Fruit fly (Drosophila melanogaster): Measurements from ENCODE around the gene CG18731.

Gene CG18731

DNA sequence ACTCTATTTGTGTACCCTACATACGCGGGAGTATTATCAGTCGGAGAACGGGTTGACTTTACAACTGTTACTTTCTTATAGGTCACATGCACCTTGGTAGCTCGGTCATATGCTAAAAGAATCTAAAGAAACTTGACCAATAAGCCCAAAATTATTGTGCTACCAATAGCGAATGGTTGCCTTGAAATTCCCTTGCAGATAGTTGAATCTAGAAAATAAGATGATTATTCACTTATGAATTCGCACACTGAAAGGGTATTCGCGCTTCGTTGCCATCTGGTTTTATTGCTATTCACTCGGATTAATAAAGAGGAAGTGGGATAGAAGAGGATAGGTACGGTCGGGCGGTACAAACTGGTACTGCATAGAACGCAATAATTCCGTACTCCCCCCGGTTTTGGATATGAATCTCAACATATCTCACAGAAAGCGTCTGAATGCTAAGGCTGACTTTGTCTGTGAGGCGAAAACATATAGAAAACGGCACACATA is 49.1 kb downstream of the CG18731 start (continued):
- peak; percentile 81 for TF ChIP-seq ind (GFP tag; optimal IDR thresholded peaks at IDR 0.05)
- peak; percentile 33 for TF ChIP-seq gcm2 (GFP tag; optimal IDR thresholded peaks at IDR 0.05)
- peak; percentile 82 for TF ChIP-seq slbo (GFP tag; IDR thresholded peaks at IDR 0.05)
- no peak for TF ChIP-seq Doc3 (GFP tag; IDR thresholded peaks at IDR 0.05; ENCODE audit: partially characterized antibody)
- TF ChIP-seq zen (tag; optimal IDR thresholded peaks at IDR 0.05): peak; percentile 15
- peak; percentile 69 for TF ChIP-seq CG1233 (GFP tag; optimal IDR thresholded peaks at IDR 0.05)
- peak; percentile 40 for TF ChIP-seq CG31365 (tag; optimal IDR thresholded peaks at IDR 0.05)
- no peak for TF ChIP-seq Hr39 (optimal IDR thresholded peaks at IDR 0.05)
- TF ChIP-seq CG12299 (tag; optimal IDR thresholded peaks at IDR 0.05): peak; percentile 12
- TF ChIP-seq sr (GFP tag; IDR thresholded peaks at IDR 0.05): no peak
- peak; percentile 73 for TF ChIP-seq CG11560 (tag; IDR thresholded peaks at IDR 0.05)
- TF ChIP-seq Elba2 (GFP tag; optimal IDR thresholded peaks at IDR 0.05): peak; percentile 67
- peak; percentile 65 to 70 for TF ChIP-seq Pdp1 (GFP tag; optimal IDR thresholded peaks at IDR 0.05)
- TF ChIP-seq al (GFP tag; IDR thresholded peaks at IDR 0.05): peak; percentile 76
- no peak for TF ChIP-seq fd102C (GFP tag; optimal IDR thresholded peaks at IDR 0.05)
- peak; percentile 83 for TF ChIP-seq eyg (GFP tag; optimal IDR thresholded peaks at IDR 0.05)
- no peak for TF ChIP-seq Sin3A (optimal IDR thresholded peaks at IDR 0.05)
- peak; percentile 36 for TF ChIP-seq CG4820 (GFP tag; optimal IDR thresholded peaks at IDR 0.05)
- TF ChIP-seq mirr (GFP tag; optimal IDR thresholded peaks at IDR 0.05): peak; percentile 63
- TF ChIP-seq p53 (GFP tag; optimal IDR thresholded peaks at IDR 0.05): peak; percentile 26
- TF ChIP-seq NC2β (GFP tag; optimal IDR thresholded peaks at IDR 0.05): peak; percentile 30
- TF ChIP-seq hth (optimal IDR thresholded peaks at IDR 0.05): no peak
- peak; percentile 37 for TF ChIP-seq Blimp-1 (GFP tag; optimal IDR thresholded peaks at IDR 0.05)
- peak; percentile 40 for TF ChIP-seq B-H1 (GFP tag; IDR thresholded peaks at IDR 0.05)
- peak; percentile 96 for TF ChIP-seq Med (GFP tag)
- no peak for TF ChIP-seq Vsx1 (GFP tag; optimal IDR thresholded peaks at IDR 0.05)
- peak; percentile 53 for TF ChIP-seq CG12942 (GFP tag; optimal IDR thresholded peaks at IDR 0.05)
- peak; percentile 62 for TF ChIP-seq Chrac-16 (GFP tag; optimal IDR thresholded peaks at IDR 0.05)
- TF ChIP-seq sna (GFP tag; IDR thresholded peaks at IDR 0.05; ENCODE audit: partially characterized antibody): no peak
- no peak for TF ChIP-seq amos (GFP tag; IDR thresholded peaks at IDR 0.05; ENCODE audit: partially characterized antibody)
- TF ChIP-seq CG5180 (GFP tag; optimal IDR thresholded peaks at IDR 0.05): peak; percentile 9
- no peak for TF ChIP-seq CG10431 (GFP tag; optimal IDR thresholded peaks at IDR 0.05)
- TF ChIP-seq onecut (GFP tag; IDR thresholded peaks at IDR 0.05): peak; percentile 10; the same call in 1 of the 2 replicates
- peak; percentile 59 for TF ChIP-seq CG30431 (GFP tag; optimal IDR thresholded peaks at IDR 0.05)
- peak; percentile 64 for TF ChIP-seq CG11695 (GFP tag; IDR thresholded peaks at IDR 0.05)
- no peak for TF ChIP-seq crol (GFP tag; IDR thresholded peaks at IDR 0.05)

DNA sequence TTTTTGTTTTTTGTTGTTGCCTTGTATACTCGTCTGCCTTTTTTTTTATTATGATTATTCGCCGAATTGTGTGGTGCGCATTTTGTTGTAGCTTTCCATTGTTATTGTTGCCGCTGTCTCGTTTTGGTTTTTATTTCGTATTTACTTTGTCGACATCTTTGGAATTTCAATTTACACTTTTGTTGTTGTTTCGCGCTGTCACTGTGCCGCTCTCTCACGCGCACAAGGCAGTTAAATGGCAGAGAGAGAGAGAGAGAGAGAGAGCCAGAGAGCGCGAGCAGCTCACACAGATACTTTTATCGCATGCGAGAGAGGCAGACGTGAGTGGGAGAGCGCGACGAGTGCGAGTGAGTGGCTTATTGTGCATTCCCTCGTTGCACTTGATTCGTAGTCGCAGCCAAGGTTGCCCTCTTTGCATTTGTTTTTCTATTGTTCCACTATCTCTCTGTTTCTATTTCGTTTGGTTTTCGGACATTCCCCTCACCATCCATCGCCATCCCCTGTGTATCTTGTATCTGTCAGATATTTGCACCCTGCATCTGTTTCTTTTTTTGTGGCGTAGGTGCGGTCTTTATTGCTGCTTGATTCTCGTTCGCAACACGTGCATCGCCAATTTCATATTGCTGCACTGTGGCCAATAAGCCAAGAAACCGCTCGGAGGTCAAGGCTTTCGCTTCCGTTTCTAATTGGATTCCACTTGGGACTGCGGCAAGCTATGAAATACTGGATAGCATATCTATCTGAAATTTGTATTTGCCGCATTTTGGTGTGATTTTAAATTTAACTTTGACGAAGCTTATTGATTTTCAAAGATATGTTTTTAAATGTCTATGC is 49.8 kb downstream of the CG18731 start:
- no peak for TF ChIP-seq Hand (GFP tag; optimal IDR thresholded peaks at IDR 0.05)
- peak; percentile 65 for TF ChIP-seq chm (GFP tag; IDR thresholded peaks at IDR 0.05)
- no peak for TF ChIP-seq crc (GFP tag; optimal IDR thresholded peaks at IDR 0.05)
- TF ChIP-seq run (tag; optimal IDR thresholded peaks at IDR 0.05): peak; percentile 24
- peak; percentile 91 for TF ChIP-seq Elba2 (GFP tag; optimal IDR thresholded peaks at IDR 0.05)
- no peak for TF ChIP-seq Dfd (GFP tag; optimal IDR thresholded peaks at IDR 0.05)
- no peak for TF ChIP-seq CG13123 (GFP tag; optimal IDR thresholded peaks at IDR 0.05)
- TF ChIP-seq CG10267 (tag; optimal IDR thresholded peaks at IDR 0.05): no peak
- peak; percentile 98 for TF ChIP-seq z (GFP tag; IDR thresholded peaks at IDR 0.05)
- peak; percentile 47; the same call in 2 of the 3 replicates for TF ChIP-seq so (GFP tag; IDR thresholded peaks at IDR 0.05)
- TF ChIP-seq CG12391 (tag; optimal IDR thresholded peaks at IDR 0.05): no peak
- peak; percentile 84 for TF ChIP-seq lbe (GFP tag; optimal IDR thresholded peaks at IDR 0.05)
- no peak for TF ChIP-seq CG8924 (tag; optimal IDR thresholded peaks at IDR 0.05)
- no peak for TF ChIP-seq CG6254 (GFP tag; optimal IDR thresholded peaks at IDR 0.05)
- TF ChIP-seq CG6791 (GFP tag; IDR thresholded peaks at IDR 0.05; ENCODE audit: partially characterized antibody): peak; percentile 19; the same call in 1 of the 3 replicates
- TF ChIP-seq ci (GFP tag; IDR thresholded peaks at IDR 0.05): peak; percentile 57; the same call in 1 of the 3 replicates

Data from whole organism, embryonic.